Worm (Caenorhabditis elegans) whole organism, late embryonic: ENCODE measurements around the gene K02D3.2.
A peak's percentile ranks its signal among the peaks of the same experiment; 100 is the strongest.

Experiments used
- C08G9.2 ChIP-seq: sonication (generic microtip); optimal IDR thresholded peaks from 2 replicates; lab custom pipeline; 2016; ENCODE audit warnings: mild to moderate bottlenecking, missing genetic modification characterization, moderate library complexity, missing compliant biosample characterization
- C38D4.7 ChIP-seq: fragments of 200-800 bp; sonication (Bioruptor generic); optimal IDR thresholded peaks from 2 replicates; lab custom pipeline; 2018; ENCODE audit warnings: mild to moderate bottlenecking, missing genetic modification characterization, moderate library complexity, missing compliant biosample characterization
- K02D7.2 ChIP-seq: sonication (generic microtip); optimal IDR thresholded peaks from 2 replicates; lab custom pipeline; 2017; ENCODE audit warnings: mild to moderate bottlenecking, missing genetic modification characterization, missing compliant biosample characterization
- K09A11.1 ChIP-seq: sonication (generic microtip); optimal IDR thresholded peaks from 2 replicates; lab custom pipeline; 2017; ENCODE audit warnings: antibody characterized with exemption, mild to moderate bottlenecking, missing genetic modification characterization, missing compliant biosample characterization; ENCODE audit not compliant: insufficient read depth
- T23F11.4 ChIP-seq: fragments of 200-800 bp; sonication (Bioruptor generic); optimal IDR thresholded peaks from 2 replicates; lab custom pipeline; 2018; ENCODE audit warnings: mild to moderate bottlenecking, missing genetic modification characterization, missing compliant biosample characterization
- Y22D7AL.16 ChIP-seq: sonication (generic microtip); optimal IDR thresholded peaks from 2 replicates; lab custom pipeline; 2016; ENCODE audit warnings: missing genetic modification characterization, missing compliant biosample characterization
- ama-1 ChIP-seq: fragments of 150-350 bp; optimal IDR thresholded peaks from 2 replicates; lab custom pipeline; 2014
- ceh-14 ChIP-seq: sonication (generic microtip); optimal IDR thresholded peaks from 2 replicates; lab custom pipeline; 2016; ENCODE audit warnings: missing genotype, missing genetic modification characterization, missing compliant biosample characterization
- ceh-18 ChIP-seq: sonication (generic microtip); optimal IDR thresholded peaks from 2 replicates; lab custom pipeline; 2016; ENCODE audit warnings: missing genetic modification characterization, missing compliant biosample characterization
- ceh-30 ChIP-seq: fragments of 150-350 bp; optimal IDR thresholded peaks from 2 replicates; lab custom pipeline; 2014; ENCODE audit warnings: missing biosample characterization, missing genetic modification characterization
- ceh-31 ChIP-seq: sonication (generic microtip); optimal IDR thresholded peaks from 2 replicates; lab custom pipeline; 2016; ENCODE audit warnings: missing genetic modification characterization, missing compliant biosample characterization
- ceh-34 ChIP-seq: sonication (generic microtip); optimal IDR thresholded peaks from 2 replicates; lab custom pipeline; 2016; ENCODE audit warnings: mild to moderate bottlenecking, missing genetic modification characterization, missing compliant biosample characterization
- ceh-45 ChIP-seq: fragments of 200-800 bp; sonication (Bioruptor generic); IDR thresholded peaks from 2 replicates; pipeline ENCODE4 v1.3.6; 2022; ENCODE audit warnings: missing genetic modification reagents, missing genetic modification characterization, missing compliant biosample characterization
- ceh-9 ChIP-seq: sonication (generic microtip); optimal IDR thresholded peaks from 2 replicates; lab custom pipeline; 2016; ENCODE audit warnings: mild to moderate bottlenecking, missing genetic modification characterization, inconsistent platforms, missing compliant biosample characterization
- che-1 ChIP-seq: sonication (generic microtip); optimal IDR thresholded peaks from 2 replicates; lab custom pipeline; 2016; ENCODE audit warnings: mild to moderate bottlenecking, missing genetic modification characterization, missing compliant biosample characterization
- dmd-4 ChIP-seq: sonication (generic microtip); optimal IDR thresholded peaks from 2 replicates; lab custom pipeline; 2016; ENCODE audit warnings: borderline replicate concordance, missing genetic modification characterization, missing compliant biosample characterization
- elt-2 ChIP-seq: sonication (generic microtip); optimal IDR thresholded peaks from 2 replicates; lab custom pipeline; 2016; ENCODE audit warnings: missing genetic modification reagents, missing genetic modification characterization, missing compliant biosample characterization
- elt-4 ChIP-seq: sonication (generic microtip); optimal IDR thresholded peaks from 2 replicates; lab custom pipeline; 2016; ENCODE audit warnings: missing genetic modification characterization, missing compliant biosample characterization
- ets-4 ChIP-seq: sonication (generic microtip); optimal IDR thresholded peaks from 2 replicates; lab custom pipeline; 2016; ENCODE audit warnings: missing genetic modification characterization, missing compliant biosample characterization
- eyg-1 ChIP-seq: sonication (generic microtip); optimal IDR thresholded peaks from 2 replicates; lab custom pipeline; 2016; ENCODE audit warnings: missing genotype, missing genetic modification characterization, missing compliant biosample characterization
- fax-1 ChIP-seq: sonication (generic microtip); optimal IDR thresholded peaks from 2 replicates; lab custom pipeline; 2016; ENCODE audit warnings: missing genotype, missing genetic modification characterization, missing compliant biosample characterization
- gmeb-2 ChIP-seq: sonication (generic microtip); optimal IDR thresholded peaks from 2 replicates; lab custom pipeline; 2016; ENCODE audit warnings: missing genetic modification characterization, inconsistent platforms, missing compliant biosample characterization
- hlh-15 ChIP-seq: sonication (generic microtip); optimal IDR thresholded peaks from 2 replicates; lab custom pipeline; 2016; ENCODE audit warnings: missing genetic modification characterization, missing compliant biosample characterization
- hlh-6 ChIP-seq: sonication (generic microtip); optimal IDR thresholded peaks from 2 replicates; lab custom pipeline; 2016; ENCODE audit warnings: missing genotype, missing genetic modification characterization, missing compliant biosample characterization
- hlh-8 ChIP-seq: sonication (generic microtip); optimal IDR thresholded peaks from 2 replicates; lab custom pipeline; 2016; ENCODE audit warnings: missing genotype, missing genetic modification characterization, missing compliant biosample characterization
- lim-6 ChIP-seq: sonication (generic microtip); optimal IDR thresholded peaks from 2 replicates; lab custom pipeline; 2016; ENCODE audit warnings: missing genetic modification characterization, missing compliant biosample characterization
- lin-11 ChIP-seq: fragments of 200-800 bp; sonication (Bioruptor generic); optimal IDR thresholded peaks from 2 replicates; lab custom pipeline; 2018; ENCODE audit warnings: mild to moderate bottlenecking, missing genetic modification characterization, missing compliant biosample characterization
- madf-2 ChIP-seq: sonication (generic microtip); optimal IDR thresholded peaks from 2 replicates; lab custom pipeline; 2017; ENCODE audit warnings: missing genetic modification characterization, missing compliant biosample characterization
- mec-3 ChIP-seq: sonication (generic microtip); optimal IDR thresholded peaks from 2 replicates; lab custom pipeline; 2016; ENCODE audit warnings: borderline replicate concordance, missing genetic modification characterization, missing compliant biosample characterization
- nfya-1 ChIP-seq: sonication (generic microtip); optimal IDR thresholded peaks from 2 replicates; lab custom pipeline; 2017; ENCODE audit warnings: missing genetic modification characterization, mild to moderate bottlenecking, missing compliant biosample characterization, antibody characterized with exemption, moderate library complexity
- nhr-11 ChIP-seq: fragments of 150-350 bp; optimal IDR thresholded peaks from 2 replicates; lab custom pipeline; 2014; ENCODE audit warnings: missing biosample characterization, missing genetic modification characterization
- nhr-232 ChIP-seq: sonication (generic microtip); optimal IDR thresholded peaks from 2 replicates; lab custom pipeline; 2016; ENCODE audit warnings: missing genetic modification characterization, missing compliant biosample characterization
- pha-2 ChIP-seq: sonication (generic microtip); optimal IDR thresholded peaks from 2 replicates; lab custom pipeline; 2017; ENCODE audit warnings: mild to moderate bottlenecking, missing genetic modification characterization, missing compliant biosample characterization
- pqm-1 ChIP-seq: sonication (generic microtip); optimal IDR thresholded peaks from 2 replicates; lab custom pipeline; 2016; ENCODE audit warnings: missing genetic modification characterization, missing compliant biosample characterization
- pros-1 ChIP-seq: fragments of 150-350 bp; optimal IDR thresholded peaks from 2 replicates; lab custom pipeline; 2014; ENCODE audit warnings: missing biosample characterization, missing genetic modification reagents, missing genetic modification characterization
- ref-2 ChIP-seq: sonication (generic microtip); optimal IDR thresholded peaks from 2 replicates; lab custom pipeline; 2016; ENCODE audit warnings: missing genetic modification characterization, missing compliant biosample characterization
- sdc-2 ChIP-seq: sonication (generic microtip); optimal IDR thresholded peaks from 2 replicates; lab custom pipeline; 2016; ENCODE audit warnings: missing genotype, missing genetic modification characterization, missing compliant biosample characterization
- sox-4 ChIP-seq: sonication (generic microtip); optimal IDR thresholded peaks from 2 replicates; lab custom pipeline; 2017; ENCODE audit warnings: mild to moderate bottlenecking, missing genetic modification characterization, inconsistent platforms, missing compliant biosample characterization
- tbx-2 ChIP-seq: sonication (generic microtip); optimal IDR thresholded peaks from 2 replicates; lab custom pipeline; 2016; ENCODE audit warnings: missing genetic modification characterization, missing compliant biosample characterization
- tbx-7 ChIP-seq: sonication (generic microtip); optimal IDR thresholded peaks from 2 replicates; lab custom pipeline; 2016; ENCODE audit warnings: missing genotype, missing genetic modification characterization, missing compliant biosample characterization
- ttx-3 ChIP-seq: sonication (generic microtip); optimal IDR thresholded peaks from 2 replicates; lab custom pipeline; 2016; ENCODE audit warnings: missing genetic modification reagents, missing genetic modification characterization, missing compliant biosample characterization
- unc-55 ChIP-seq: sonication (generic microtip); optimal IDR thresholded peaks from 2 replicates; lab custom pipeline; 2017; ENCODE audit warnings: missing biosample characterization, missing genetic modification reagents, missing genetic modification characterization
- unc-86 ChIP-seq: sonication (generic microtip); optimal IDR thresholded peaks from 2 replicates; lab custom pipeline; 2016; ENCODE audit warnings: missing genetic modification characterization, missing compliant biosample characterization
- zip-5 ChIP-seq: sonication (generic microtip); optimal IDR thresholded peaks from 2 replicates; lab custom pipeline; 2016; ENCODE audit warnings: missing genetic modification characterization, missing compliant biosample characterization
- ztf-16 ChIP-seq: sonication (generic microtip); optimal IDR thresholded peaks from 2 replicates; lab custom pipeline; 2017; ENCODE audit warnings: missing genetic modification characterization, missing compliant biosample characterization

The K02D3.2 gene

DNA sequence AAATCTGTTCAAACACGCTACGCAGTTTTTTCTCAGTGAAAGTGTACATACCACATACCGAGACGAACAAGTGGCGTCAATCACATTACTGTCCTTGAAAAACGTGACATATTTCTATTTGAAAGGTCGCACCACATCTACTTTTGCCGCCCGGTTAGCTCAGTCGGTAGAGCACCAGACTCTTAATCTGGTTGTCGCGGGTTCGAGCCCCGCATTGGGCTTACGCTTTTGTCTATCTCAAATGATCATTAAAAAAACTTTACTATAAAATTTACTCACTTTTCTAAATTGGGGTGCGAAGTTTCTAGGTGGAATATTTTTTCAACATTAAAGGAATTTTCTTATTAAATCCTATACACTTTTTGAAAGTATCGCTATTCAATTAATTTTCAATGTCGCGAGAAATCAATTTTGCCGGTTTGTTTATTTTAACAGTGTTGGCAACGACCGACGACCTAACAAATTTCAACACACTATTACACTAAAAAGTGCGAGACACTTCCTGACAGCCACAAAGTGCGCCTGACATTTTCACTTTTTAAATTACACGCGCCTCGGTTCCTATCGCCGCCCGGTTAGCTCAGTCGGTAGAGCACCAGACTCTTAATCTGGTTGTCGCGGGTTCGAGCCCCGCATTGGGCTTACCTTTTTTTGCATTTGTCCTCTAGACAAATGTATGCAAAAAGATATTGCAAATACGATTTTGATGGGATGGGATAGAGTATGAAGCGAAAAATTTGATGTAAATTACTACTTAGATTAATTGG lies 18.6 kb upstream of the K02D3.2 start:
- TF ChIP-seq gmeb-2 (tag; lab: Kevin White, UChicago), result peak; percentile 17
- no peak for TF ChIP-seq unc-86
- peak; percentile 60 for TF ChIP-seq ceh-18 (tag; lab: Kevin White, UChicago)
- peak; percentile 22 for TF ChIP-seq ceh-14 (tag; lab: Kevin White, UChicago)
- TF ChIP-seq dmd-4, result peak; percentile 19
- TF ChIP-seq pqm-1, result no peak
- no peak for TF ChIP-seq pros-1 (tag; lab: Kevin White, UChicago)
- no peak for TF ChIP-seq ceh-9 (tag; lab: Kevin White, UChicago)
- peak; percentile 28 for TF ChIP-seq ref-2 (tag; lab: Kevin White, UChicago)
- TF ChIP-seq che-1 (tag; lab: Kevin White, UChicago), result peak; percentile 46
- peak; percentile 42 for TF ChIP-seq sox-4 (tag; lab: Kevin White, UChicago)

DNA sequence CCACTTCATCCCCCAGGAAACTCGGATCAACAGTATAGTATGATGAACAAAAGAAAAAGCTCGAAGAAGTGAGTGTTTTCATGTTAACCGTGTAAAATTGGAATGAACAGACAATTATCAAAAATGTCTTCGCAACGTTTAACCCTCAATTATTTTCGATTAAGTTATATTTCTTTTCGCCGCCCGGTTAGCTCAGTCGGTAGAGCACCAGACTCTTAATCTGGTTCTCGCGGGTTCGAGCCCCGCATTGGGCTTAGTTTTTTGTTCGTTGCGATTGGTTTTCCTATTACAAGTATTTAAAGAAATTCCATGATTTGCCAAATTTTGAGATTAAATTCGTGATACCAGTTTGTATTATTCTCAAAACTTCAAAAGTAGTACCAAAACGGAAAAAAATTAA lies 17.9 kb upstream of the K02D3.2 start:
- TF ChIP-seq pqm-1, result no peak
- TF ChIP-seq sox-4 (tag; lab: Kevin White, UChicago), result no peak
- no peak for TF ChIP-seq hlh-8 (tag; lab: Kevin White, UChicago)
- TF ChIP-seq ceh-45, result no peak
- no peak for TF ChIP-seq hlh-6 (tag; lab: Kevin White, UChicago)
- no peak for TF ChIP-seq madf-2 (tag; lab: Kevin White, UChicago)

DNA sequence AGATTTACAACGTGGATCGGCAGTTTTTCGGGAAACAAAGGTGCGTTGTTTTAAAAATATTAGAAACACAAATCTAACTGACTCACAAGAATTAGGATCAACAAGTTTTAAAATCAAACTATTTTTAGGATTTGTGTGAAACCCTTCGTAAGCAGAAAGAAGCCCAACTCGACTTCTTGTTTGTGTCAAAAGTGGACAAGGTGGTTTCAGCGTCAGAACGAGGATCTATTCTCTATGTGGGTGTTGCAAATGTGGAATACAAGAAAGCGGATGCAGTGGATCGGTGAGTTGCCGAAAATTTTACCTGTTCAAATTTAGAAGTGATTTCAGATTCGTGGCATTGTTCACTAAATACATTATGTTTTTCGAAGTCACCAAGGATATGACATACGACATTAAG lies 17.2 kb upstream of the K02D3.2 start:
- TF ChIP-seq Y22D7AL.16 (tag; lab: Kevin White, UChicago) (no peak), ceh-30 (no peak), fax-1 (no peak), lin-11 (tag; lab: Kevin White, UChicago) (no peak), ttx-3 (tag; lab: Kevin White, UChicago) (no peak), elt-4 (tag; lab: Kevin White, UChicago) (no peak), nhr-232 (no peak), tbx-2 (tag; lab: Kevin White, UChicago) (no peak), ceh-18 (tag; lab: Kevin White, UChicago) (no peak), ceh-31 (tag; lab: Kevin White, UChicago) (no peak), unc-55 (GFP tag; lab: Kevin White, UChicago) (no peak), C38D4.7 (GFP tag; lab: Kevin White, UChicago) (no peak)

DNA sequence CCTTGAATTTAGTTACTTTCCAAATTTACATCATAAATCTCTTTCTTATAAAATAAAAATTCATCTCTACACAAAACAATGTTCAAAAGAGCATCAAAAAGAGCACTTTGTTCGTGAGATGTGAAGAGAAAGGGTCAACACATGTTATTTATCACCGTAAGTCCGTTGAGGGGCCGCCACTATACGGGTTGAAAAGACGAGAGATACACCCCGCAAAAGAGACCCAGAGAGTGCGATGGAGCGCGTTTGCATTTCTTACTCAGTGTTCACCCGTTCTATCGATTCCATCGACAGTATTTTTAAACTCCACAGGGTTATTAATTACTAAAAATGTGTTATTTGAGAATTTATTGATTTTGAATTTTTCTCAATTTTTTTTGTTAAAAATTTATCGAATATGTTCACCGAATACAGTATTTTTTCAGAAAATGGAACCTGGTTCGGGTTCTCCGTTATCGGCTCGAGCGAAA lies 15.1 kb upstream of the K02D3.2 start, which contains the start of gene pix-1:
Gene pix-1, plus strand, starts transcription at position 420 of the 470 bp plus-strand sequence.
- TF ChIP-seq C08G9.2 (tag; lab: Kevin White, UChicago) (no peak), nhr-11 (tag; lab: Kevin White, UChicago) (no peak), Y22D7AL.16 (tag; lab: Kevin White, UChicago) (no peak), T23F11.4 (GFP tag; lab: Kevin White, UChicago) (no peak), hlh-15 (tag; lab: Kevin White, UChicago) (no peak), ceh-30 (no peak), ceh-31 (tag; lab: Kevin White, UChicago) (peak; percentile 32), unc-55 (GFP tag; lab: Kevin White, UChicago) (no peak), K09A11.1 (tag; lab: Kevin White, UChicago) (no peak), sox-4 (tag; lab: Kevin White, UChicago) (no peak), lim-6 (tag; lab: Kevin White, UChicago) (no peak), ceh-18 (tag; lab: Kevin White, UChicago) (peak; percentile 10), ets-4 (tag; lab: Kevin White, UChicago) (no peak), zip-5 (tag; lab: Kevin White, UChicago) (no peak), pqm-1 (no peak), gmeb-2 (tag; lab: Kevin White, UChicago) (no peak), ama-1 (lab: Kevin White, UChicago) (no peak), nfya-1 (tag; lab: Kevin White, UChicago) (peak; percentile 46), ztf-16 (no peak), C38D4.7 (GFP tag; lab: Kevin White, UChicago) (no peak), lin-11 (tag; lab: Kevin White, UChicago) (no peak), sdc-2 (tag; lab: Kevin White, UChicago) (peak; percentile 66), elt-4 (tag; lab: Kevin White, UChicago) (no peak), ceh-34 (peak; percentile 0), eyg-1 (tag; lab: Kevin White, UChicago) (no peak), pha-2 (tag; lab: Kevin White, UChicago) (no peak), mec-3 (tag; lab: Kevin White, UChicago) (no peak), tbx-7 (tag; lab: Kevin White, UChicago) (no peak), elt-2 (tag; lab: Kevin White, UChicago) (no peak), K02D7.2 (tag; lab: Kevin White, UChicago) (no peak)
